Worm (Caenorhabditis elegans) whole organism, L4 larva: ENCODE data around the gene ZK105.13.

Experiments used
- F26F4.8 ChIP-seq: fragments of 200-800 bp; sonication (Bioruptor generic); conservative IDR thresholded peaks from 2 replicates; pipeline ENCODE4 v1.3.6; 2022; ENCODE audit warnings: missing genetic modification characterization, missing compliant biosample characterization
- R02D3.7 ChIP-seq: fragments of 150-350 bp; sonication (generic microtip); optimal IDR thresholded peaks from 3 replicates; lab custom pipeline; 2014; ENCODE audit warnings: missing biosample characterization, missing genetic modification characterization
- T26A8.4 ChIP-seq: fragments of 200-800 bp; sonication (Bioruptor generic); IDR thresholded peaks from 2 replicates; pipeline ENCODE4 v1.3.6; 2022; ENCODE audit warnings: missing genetic modification characterization, missing compliant biosample characterization
- Y48G9A.11 ChIP-seq: fragments of 200-800 bp; sonication (Bioruptor generic); IDR thresholded peaks from 2 replicates; pipeline ENCODE4 v1.3.6; 2022; ENCODE audit warnings: missing genetic modification reagents, missing genetic modification characterization, missing compliant biosample characterization
- Y5F2A.4 ChIP-seq: fragments of 200-800 bp; sonication (Bioruptor generic); optimal IDR thresholded peaks from 2 replicates; lab custom pipeline; 2018; ENCODE audit warnings: mild to moderate bottlenecking, missing genetic modification characterization, missing compliant biosample characterization
- ZK337.2 ChIP-seq: fragments of 200-800 bp; sonication (Bioruptor generic); IDR thresholded peaks from 2 replicates; pipeline ENCODE4 v1.3.6; 2022; ENCODE audit warnings: missing genetic modification reagents, missing genetic modification characterization, missing compliant biosample characterization
- aha-1 ChIP-seq: fragments of 150-350 bp; peaks from one replicate; lab custom pipeline; 2014; ENCODE audit warnings: missing biosample characterization, missing genetic modification characterization
- aly-2 ChIP-seq: sonication (generic microtip); optimal IDR thresholded peaks from 2 replicates; lab custom pipeline; 2018; ENCODE audit warnings: missing biosample characterization, missing genetic modification characterization
- ama-1 ChIP-seq: fragments of 150-350 bp; optimal IDR thresholded peaks from 2 replicates; lab custom pipeline; 2014; ENCODE audit warnings: inconsistent platforms, mixed read lengths
- attf-4 ChIP-seq: sonication (generic microtip); optimal IDR thresholded peaks from 3 replicates; lab custom pipeline; 2017; ENCODE audit warnings: missing biosample characterization, missing genetic modification characterization
- ceh-28 ChIP-seq: fragments of 150-350 bp; optimal IDR thresholded peaks from 2 replicates; lab custom pipeline; 2014; ENCODE audit warnings: missing biosample characterization, missing genetic modification reagents, missing genetic modification characterization
- cey-2 ChIP-seq: sonication (generic microtip); optimal IDR thresholded peaks from 3 replicates; lab custom pipeline; 2017; ENCODE audit warnings: missing genetic modification characterization, mild to moderate bottlenecking, missing compliant biosample characterization, antibody characterized with exemption, borderline replicate concordance; ENCODE audit not compliant: insufficient read depth
- daf-16 ChIP-seq, 3 experiments: sonication (generic microtip); optimal IDR thresholded peaks; 2 replicates each; lab custom pipeline; 2016 to 2017; ENCODE audit warnings: missing genetic modification characterization in 3 of 3, missing genetic modification reagents in 3 of 3, mild to moderate bottlenecking in 2 of 3, missing compliant biosample characterization in 2 of 3, missing biosample characterization in 1 of 3, moderate library complexity in 1 of 3
- daf-19 ChIP-seq: fragments of 200-800 bp; sonication (Bioruptor generic); conservative IDR thresholded peaks from 2 replicates; pipeline ENCODE4 v1.3.6; 2022; ENCODE audit warnings: missing genetic modification characterization, missing compliant biosample characterization
- duxl-1 ChIP-seq: sonication (generic microtip); optimal IDR thresholded peaks from 2 replicates; lab custom pipeline; 2016; ENCODE audit warnings: mild to moderate bottlenecking, missing genetic modification characterization, moderate library complexity, missing compliant biosample characterization; ENCODE audit not compliant: poor library complexity
- dve-1 ChIP-seq: sonication (generic microtip); optimal IDR thresholded peaks from 2 replicates; lab custom pipeline; 2017; ENCODE audit warnings: antibody characterized with exemption, mild to moderate bottlenecking, missing genetic modification characterization, missing compliant biosample characterization; ENCODE audit not compliant: insufficient read depth
- gei-8 ChIP-seq: fragments of 200-800 bp; sonication (Bioruptor generic); optimal IDR thresholded peaks from 2 replicates; lab custom pipeline; 2018; ENCODE audit warnings: mild to moderate bottlenecking, missing genetic modification characterization, missing compliant biosample characterization
- hif-1 ChIP-seq, 2 experiments: sonication (generic microtip); optimal IDR thresholded peaks; 2 replicates each; lab custom pipeline; 2016 to 2017; ENCODE audit warnings: missing compliant biosample characterization in 2 of 2, missing genetic modification characterization in 2 of 2, missing genetic modification reagents in 2 of 2, missing genotype in 2 of 2, mild to moderate bottlenecking in 1 of 2
- hlh-30 ChIP-seq: sonication (generic microtip); optimal IDR thresholded peaks from 2 replicates; lab custom pipeline; 2017; ENCODE audit warnings: antibody characterized with exemption, mild to moderate bottlenecking, missing genetic modification characterization, missing compliant biosample characterization; ENCODE audit not compliant: insufficient read depth
- hmg-1.1 ChIP-seq: fragments of 200-800 bp; sonication (Bioruptor generic); IDR thresholded peaks from 2 replicates; pipeline ENCODE4 v1.3.6; 2022; ENCODE audit warnings: missing genetic modification reagents, missing genetic modification characterization, missing compliant biosample characterization
- lin-29 ChIP-seq: fragments of 200-800 bp; sonication (Bioruptor generic); IDR thresholded peaks from 2 replicates; pipeline ENCODE4 v1.3.6; 2022; ENCODE audit warnings: missing genetic modification reagents, missing genetic modification characterization, missing compliant biosample characterization
- mdl-1 ChIP-seq, 2 experiments: fragments of 150-350 bp in 1 of 2; sonication (generic microtip) in 1 of 2; optimal IDR thresholded peaks; 2 replicates each; lab custom pipeline; 2014 to 2017; ENCODE audit warnings: missing biosample characterization in 2 of 2, missing genetic modification characterization in 2 of 2
- mxl-3 ChIP-seq: fragments of 200-800 bp; sonication (Bioruptor generic); optimal IDR thresholded peaks from 2 replicates; lab custom pipeline; 2018; ENCODE audit warnings: mild to moderate bottlenecking, missing genetic modification characterization, missing compliant biosample characterization
- nhr-11 ChIP-seq: fragments of 150-350 bp; optimal IDR thresholded peaks from 2 replicates; lab custom pipeline; 2014; ENCODE audit warnings: missing biosample characterization, missing genetic modification characterization
- nhr-25 ChIP-seq: sonication (generic microtip); optimal IDR thresholded peaks from 2 replicates; lab custom pipeline; 2017; ENCODE audit warnings: missing genetic modification characterization, mild to moderate bottlenecking, missing compliant biosample characterization, antibody characterized with exemption, moderate library complexity, borderline replicate concordance; ENCODE audit not compliant: insufficient read depth
- nhr-28 ChIP-seq: fragments of 150-350 bp; optimal IDR thresholded peaks from 2 replicates; lab custom pipeline; 2014; ENCODE audit warnings: missing biosample characterization, missing genetic modification characterization
- nhr-48 ChIP-seq: sonication (generic microtip); optimal IDR thresholded peaks from 2 replicates; lab custom pipeline; 2016; ENCODE audit warnings: mild to moderate bottlenecking, missing genetic modification characterization, missing compliant biosample characterization
- nhr-76 ChIP-seq: fragments of 150-350 bp; optimal IDR thresholded peaks from 2 replicates; lab custom pipeline; 2014; ENCODE audit warnings: missing biosample characterization, missing genetic modification characterization
- nhr-77 ChIP-seq: fragments of 150-350 bp; optimal IDR thresholded peaks from 2 replicates; lab custom pipeline; 2014; ENCODE audit warnings: missing biosample characterization, missing genetic modification characterization
- pqm-1 ChIP-seq: sonication (generic microtip); optimal IDR thresholded peaks from 2 replicates; lab custom pipeline; 2017; ENCODE audit warnings: missing biosample characterization, missing genetic modification characterization
- rbr-2 ChIP-seq: sonication (generic microtip); optimal IDR thresholded peaks from 2 replicates; lab custom pipeline; 2016; ENCODE audit warnings: missing genotype, missing genetic modification characterization, missing compliant biosample characterization
- skn-1 ChIP-seq: fragments of 150-350 bp; optimal IDR thresholded peaks from 2 replicates; lab custom pipeline; 2014; ENCODE audit warnings: missing biosample characterization, missing genetic modification characterization
- snpc-1.2 ChIP-seq: fragments of 200-800 bp; sonication (Bioruptor generic); IDR thresholded peaks from 2 replicates; pipeline ENCODE4 v1.3.6; 2022; ENCODE audit warnings: missing genetic modification reagents, missing genetic modification characterization, missing compliant biosample characterization
- spr-1 ChIP-seq: sonication (generic microtip); optimal IDR thresholded peaks from 2 replicates; lab custom pipeline; 2016; ENCODE audit warnings: mild to moderate bottlenecking, missing genetic modification characterization, missing compliant biosample characterization
- spr-3 ChIP-seq: fragments of 200-800 bp; sonication (Bioruptor generic); optimal IDR thresholded peaks from 2 replicates; lab custom pipeline; 2018; ENCODE audit warnings: mild to moderate bottlenecking, missing genetic modification characterization, missing compliant biosample characterization
- tag-97 ChIP-seq: fragments of 200-800 bp; sonication (Bioruptor generic); IDR thresholded peaks from 2 replicates; pipeline ENCODE4 v1.3.6; 2022; ENCODE audit warnings: missing genetic modification characterization, missing compliant biosample characterization
- unc-62 ChIP-seq, 3 experiments: fragments of 150-350 bp in 1 of 3; sonication (generic microtip); optimal IDR thresholded peaks in 2 of 3; peaks in 1 of 3; 1 replicate in 1 of 3; 2 replicates in 2 of 3; lab custom pipeline; 2014 to 2017; ENCODE audit warnings: missing biosample characterization in 3 of 3, missing genetic modification characterization in 3 of 3, missing genetic modification reagents in 3 of 3, missing genotype in 1 of 3
- zag-1 ChIP-seq: fragments of 150-350 bp; optimal IDR thresholded peaks from 2 replicates; lab custom pipeline; 2014; ENCODE audit warnings: missing biosample characterization, missing genetic modification characterization
- zfp-3 ChIP-seq: fragments of 200-800 bp; sonication (Bioruptor generic); conservative IDR thresholded peaks from 2 replicates; pipeline ENCODE4 v1.3.6; 2022; ENCODE audit warnings: missing genetic modification reagents, missing genetic modification characterization, missing compliant biosample characterization
- ztf-11 ChIP-seq: fragments of 150-350 bp; optimal IDR thresholded peaks from 2 replicates; lab custom pipeline; 2014; ENCODE audit warnings: missing biosample characterization, missing genetic modification characterization

Gene ZK105.13

DNA sequence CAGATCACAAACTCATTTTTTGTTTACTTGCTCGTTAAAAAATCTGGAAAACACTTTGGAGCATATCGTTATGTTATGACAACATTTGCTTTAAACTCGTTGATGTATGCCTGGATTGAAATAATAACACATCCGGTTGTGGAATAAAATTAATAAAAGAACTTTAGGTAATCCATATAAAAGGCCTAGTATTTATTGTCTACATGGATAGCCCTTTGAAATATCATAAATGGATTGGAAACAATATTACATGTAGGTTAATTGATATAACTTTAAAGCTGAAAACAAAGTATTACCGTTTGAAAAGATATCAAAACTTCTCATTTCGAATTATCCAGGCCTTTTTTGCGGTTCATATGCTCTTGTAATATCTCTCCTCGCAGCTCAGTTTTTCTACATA lies 22.3 kb downstream of the ZK105.13 start:
- TF ChIP-seq rbr-2: no peak
- TF ChIP-seq nhr-28: no peak
- TF ChIP-seq unc-62 (GFP tag; optimal IDR thresholded peaks at IDR 0.05 in 1 of 2; lab: Kevin White, UChicago): peak in 1 of 2 experiments; percentile 90
- no peak for TF ChIP-seq unc-62 (tag; optimal IDR thresholded peaks at IDR 0.05; lab: Kevin White, UChicago)

DNA sequence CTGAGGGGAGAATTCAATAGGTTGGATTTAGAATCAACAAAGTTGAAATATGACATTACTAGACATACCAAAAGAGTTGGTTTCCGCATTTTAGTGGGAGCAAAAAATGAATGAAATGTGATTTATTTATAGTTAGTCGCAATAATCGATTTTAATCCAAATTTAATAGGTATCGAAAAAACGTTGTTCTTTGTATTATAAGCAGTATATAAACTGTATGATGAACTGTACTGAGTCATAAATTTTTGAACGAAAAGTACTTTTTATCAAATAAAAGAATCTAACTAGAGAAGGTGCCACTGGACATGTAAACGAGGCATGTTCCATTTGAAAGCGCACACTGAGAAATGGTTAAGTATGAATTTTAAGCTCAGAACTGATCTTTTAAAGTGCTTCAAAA lies 23.1 kb downstream of the ZK105.13 start, which contains the start of gene C12D5.9:
Gene C12D5.9, minus strand, starts transcription at position 101 of the 400 bp plus-strand sequence.
- no peak for TF ChIP-seq nhr-76 (tag; lab: Kevin White, UChicago)
- no peak for TF ChIP-seq F26F4.8
- no peak for TF ChIP-seq lin-29 (GFP tag; lab: Robert Waterston, UW)
- TF ChIP-seq T26A8.4 (GFP tag; lab: Robert Waterston, UW): no peak
- no peak for TF ChIP-seq R02D3.7 (tag; lab: Kevin White, UChicago)
- no peak for TF ChIP-seq nhr-11
- no peak for TF ChIP-seq pqm-1 (tag; lab: Kevin White, UChicago)
- TF ChIP-seq zfp-3 (GFP tag; lab: Robert Waterston, UW): no peak

DNA sequence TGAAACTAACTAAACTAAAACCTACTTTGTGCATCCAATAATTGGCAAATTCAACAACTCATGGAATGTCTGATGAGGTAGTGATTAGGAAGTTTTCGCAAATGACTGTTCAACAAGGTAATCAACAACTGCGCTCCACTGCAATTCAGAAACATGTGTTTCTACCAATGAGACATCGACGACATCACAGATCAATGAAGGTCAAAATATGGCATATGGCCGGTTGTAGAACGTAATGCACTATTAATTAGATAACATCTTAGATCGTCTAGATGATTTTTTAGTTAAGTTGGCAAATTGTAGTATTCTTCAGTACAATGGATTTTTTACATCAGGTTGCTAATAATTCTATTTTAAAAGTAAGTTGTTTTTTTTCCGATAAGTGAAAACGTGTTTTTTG lies 26.8 kb downstream of the ZK105.13 start, which contains the start of the genes nhr-94 and nhr-152:
Gene nhr-94, minus strand, starts transcription at position 147 of the 400 bp plus-strand sequence.
Gene nhr-152, plus strand, starts transcription at position 162 of the 400 bp plus-strand sequence.
- TF ChIP-seq hlh-30 (tag; lab: Kevin White, UChicago) (peak; percentile 58), nhr-25 (tag; lab: Kevin White, UChicago) (peak; percentile 0), nhr-28 (peak; percentile 46), ama-1 (lab: Kevin White, UChicago) (no peak), Y48G9A.11 (GFP tag; lab: Robert Waterston, UW) (no peak), aha-1 (peak; percentile 60), mxl-3 (GFP tag; lab: Kevin White, UChicago) (peak; percentile 59)

DNA sequence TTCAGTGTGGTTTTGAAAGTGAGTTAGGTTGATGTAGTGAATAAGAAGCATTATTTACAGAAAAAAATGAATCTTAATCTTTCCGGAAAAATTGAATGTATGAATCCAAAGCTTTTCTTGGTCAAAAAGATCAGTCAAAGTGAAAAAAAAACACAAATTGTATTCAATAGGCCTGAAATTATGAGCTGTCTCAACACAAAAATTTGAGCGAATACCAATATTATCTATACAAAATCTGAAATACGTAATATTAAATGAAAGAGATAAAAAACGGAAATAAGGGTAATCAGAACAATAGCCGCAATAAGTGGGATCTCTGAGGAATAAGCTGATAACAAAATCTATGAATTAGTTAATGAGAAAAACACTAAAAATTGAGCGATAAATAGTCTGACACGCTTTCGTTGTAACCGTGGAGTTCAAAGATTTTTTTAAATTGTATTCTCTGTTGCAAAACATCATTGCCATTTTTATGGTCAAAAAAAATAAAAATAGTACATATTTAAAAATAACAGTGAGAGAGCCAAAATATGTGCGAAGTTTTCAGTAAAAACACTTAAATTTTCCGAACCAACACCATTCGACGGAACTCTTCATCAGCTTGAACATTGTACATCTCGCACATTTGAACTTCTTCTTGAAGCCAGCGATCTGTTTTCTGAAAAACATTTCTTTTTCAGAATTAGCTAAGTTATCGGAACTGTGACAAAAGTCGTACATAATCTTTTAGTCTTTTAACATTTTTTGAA lies 28.9 kb downstream of the ZK105.13 start, which contains the start of gene sre-11:
Gene sre-11, minus strand, starts transcription at position 51 of the 749 bp plus-strand sequence.
- TF ChIP-seq unc-62 (GFP tag; optimal IDR thresholded peaks at IDR 0.05 in 1 of 2; lab: Kevin White, UChicago) (peak in 1 of 2 experiments; percentile 68), unc-62 (tag; optimal IDR thresholded peaks at IDR 0.05; lab: Kevin White, UChicago) (no peak), cey-2 (tag; lab: Kevin White, UChicago) (no peak)

DNA sequence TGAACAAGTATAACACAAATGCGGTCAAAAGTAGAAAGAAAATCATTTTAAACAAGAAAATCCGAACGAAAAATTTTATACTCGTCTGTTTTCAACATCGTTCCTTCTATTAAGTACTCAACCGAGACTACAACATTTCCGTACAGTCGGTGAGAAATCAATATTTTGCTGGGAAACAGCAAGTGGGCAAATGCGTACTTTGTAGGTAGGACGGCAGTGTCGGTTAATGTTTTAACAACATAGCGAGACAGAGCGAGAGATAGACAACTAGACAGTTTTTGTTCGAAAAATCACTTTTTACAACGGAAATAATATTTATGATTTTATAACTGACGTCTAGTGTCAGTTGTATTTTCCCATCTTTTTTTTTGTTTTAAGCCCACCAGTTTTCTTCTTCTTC lies 31.6 kb downstream of the ZK105.13 start, which contains the start of gene cyp-33A1:
Gene cyp-33A1, minus strand, starts transcription at position 72 of the 400 bp plus-strand sequence.
- no peak for TF ChIP-seq spr-3 (GFP tag; lab: Kevin White, UChicago)
- no peak for TF ChIP-seq hmg-1.1
- no peak for TF ChIP-seq nhr-48 (tag; lab: Kevin White, UChicago)
- no peak for TF ChIP-seq snpc-1.2 (GFP tag; lab: Robert Waterston, UW)
- TF ChIP-seq hif-1 (tag; optimal IDR thresholded peaks at IDR 0.05; lab: Kevin White, UChicago): no peak
- no peak for TF ChIP-seq spr-1
- TF ChIP-seq mdl-1 (tag; optimal IDR thresholded peaks at IDR 0.05; lab: Kevin White, UChicago): peak in 1 of 2 experiments; percentile 27
- no peak for TF ChIP-seq attf-4 (tag; lab: Kevin White, UChicago)
- no peak for TF ChIP-seq Y5F2A.4 (GFP tag; lab: Kevin White, UChicago)
- TF ChIP-seq aly-2 (tag; lab: Kevin White, UChicago): no peak
- peak; percentile 100 for TF ChIP-seq nhr-28
- no peak for TF ChIP-seq skn-1
- TF ChIP-seq tag-97 (GFP tag; lab: Robert Waterston, UW): no peak
- TF ChIP-seq ztf-11 (tag; lab: Kevin White, UChicago): no peak
- TF ChIP-seq R02D3.7 (tag; lab: Kevin White, UChicago): no peak
- TF ChIP-seq daf-16 (GFP tag; optimal IDR thresholded peaks at IDR 0.05; lab: Kevin White, UChicago): no peak
- TF ChIP-seq daf-16 (tag; optimal IDR thresholded peaks at IDR 0.05; lab: Kevin White, UChicago): peak; percentile 88
- no peak for TF ChIP-seq ceh-28 (tag; lab: Kevin White, UChicago)
- no peak for TF ChIP-seq ama-1 (lab: Kevin White, UChicago)
- no peak for TF ChIP-seq gei-8 (GFP tag; lab: Kevin White, UChicago)
- no peak for TF ChIP-seq ZK337.2 (GFP tag; lab: Robert Waterston, UW)
- TF ChIP-seq T26A8.4 (GFP tag; lab: Robert Waterston, UW): no peak
- no peak for TF ChIP-seq zag-1 (tag; lab: Kevin White, UChicago)
- TF ChIP-seq dve-1 (tag; lab: Kevin White, UChicago): peak; percentile 51
- no peak for TF ChIP-seq duxl-1 (tag; lab: Kevin White, UChicago)
- TF ChIP-seq nhr-77 (tag; lab: Kevin White, UChicago): peak; percentile 38
- no peak for TF ChIP-seq daf-19
- no peak for TF ChIP-seq F26F4.8
